Fruit fly (Drosophila melanogaster): Measurements from ENCODE around the gene tin.

tin gene

DNA sequence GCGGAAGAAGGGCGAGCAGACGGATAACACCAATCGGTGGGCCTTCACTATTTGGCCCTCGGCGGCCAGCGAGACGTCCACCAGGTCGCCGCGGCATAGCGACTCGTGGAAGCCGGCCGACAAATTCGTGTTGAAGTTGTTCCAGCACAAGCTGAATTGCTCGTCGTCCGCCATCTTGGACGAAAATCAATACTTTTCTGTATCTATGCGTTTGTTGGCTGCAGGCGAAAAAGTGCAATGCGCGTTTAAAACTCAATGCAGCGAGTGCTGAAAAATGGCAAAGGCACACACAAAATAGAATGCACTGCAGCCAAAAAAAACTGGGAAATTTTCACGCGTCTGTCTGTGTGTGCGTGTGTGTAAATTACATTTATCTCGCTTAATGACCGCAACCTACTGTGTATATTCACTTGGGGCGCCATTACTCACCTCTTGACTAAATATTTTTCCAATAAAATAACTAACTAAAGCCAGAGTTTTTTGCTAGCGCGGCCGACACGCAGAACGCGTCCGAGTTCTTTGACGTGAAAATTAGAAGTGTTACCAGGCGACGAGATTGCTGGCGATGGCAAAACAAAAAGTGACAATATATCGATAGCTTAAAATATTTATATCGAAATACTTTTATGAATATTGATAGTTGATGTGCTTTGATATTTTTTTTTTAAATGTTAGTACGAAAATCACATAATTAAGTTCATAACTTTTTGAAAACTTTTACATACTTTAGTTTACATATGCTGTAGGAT lies 1.7 kb upstream of the tin start (continued):
- TF ChIP-seq tna (GFP tag; IDR thresholded peaks at IDR 0.05; ENCODE audit: partially characterized antibody) = peak; percentile 26; the same call in 1 of the 2 replicates
- no peak for TF ChIP-seq Hey (tag; optimal IDR thresholded peaks at IDR 0.05)
- no peak for TF ChIP-seq pros (GFP tag; optimal IDR thresholded peaks at IDR 0.05)
- no peak for TF ChIP-seq maf-S (GFP tag; optimal IDR thresholded peaks at IDR 0.05)
- TF ChIP-seq CG33557 (GFP tag; optimal IDR thresholded peaks at IDR 0.05) = peak; percentile 39
- TF ChIP-seq HLH4C (GFP tag; IDR thresholded peaks at IDR 0.05; ENCODE audit: partially characterized antibody) = peak; percentile 64; the same call in 2 of the 3 replicates
- no peak for TF ChIP-seq Six4 (GFP tag; optimal IDR thresholded peaks at IDR 0.05)
- TF ChIP-seq sima (GFP tag; optimal IDR thresholded peaks at IDR 0.05) = no peak
- TF ChIP-seq ken (GFP tag; IDR thresholded peaks at IDR 0.05) = no peak
- no peak for TF ChIP-seq twi (tag; optimal IDR thresholded peaks at IDR 0.05)
- TF ChIP-seq Atf6 (GFP tag; IDR thresholded peaks at IDR 0.05) = no peak
- TF ChIP-seq Dll (GFP tag; IDR thresholded peaks at IDR 0.05; ENCODE audit: partially characterized antibody) = peak; percentile 91
- no peak for TF ChIP-seq CG11695 (GFP tag; IDR thresholded peaks at IDR 0.05)
- peak; percentile 79 for TF ChIP-seq CG6791 (GFP tag; IDR thresholded peaks at IDR 0.05; ENCODE audit: partially characterized antibody)
- peak in 1 of 3 experiments; percentile 11 for TF ChIP-seq Stat92E (GFP tag; optimal IDR thresholded peaks at IDR 0.05)
- TF ChIP-seq CG2129 (GFP tag; IDR thresholded peaks at IDR 0.05; ENCODE audit: partially characterized antibody) = peak; percentile 67
- peak; percentile 10 for TF ChIP-seq ac (GFP tag; optimal IDR thresholded peaks at IDR 0.05)
- TF ChIP-seq CG17359 (tag; optimal IDR thresholded peaks at IDR 0.05) = peak; percentile 1
- TF ChIP-seq CG31388 (GFP tag; optimal IDR thresholded peaks at IDR 0.05) = no peak
- TF ChIP-seq Eip74EF (GFP tag; optimal IDR thresholded peaks at IDR 0.05) = peak in 1 of 2 experiments; percentile 3
- peak; percentile 40 for TF ChIP-seq lilli (GFP tag; optimal IDR thresholded peaks at IDR 0.05)
- no peak for TF ChIP-seq kay (GFP tag; optimal IDR thresholded peaks at IDR 0.05)
- TF ChIP-seq CG15073 (GFP tag; optimal IDR thresholded peaks at IDR 0.05) = no peak
- peak; percentile 33 for TF ChIP-seq CG33213 (GFP tag; optimal IDR thresholded peaks at IDR 0.05)
- peak in 1 of 2 experiments; percentile 5 for TF ChIP-seq insv (GFP tag; optimal IDR thresholded peaks at IDR 0.05)
- no peak for TF ChIP-seq bcd (GFP tag; optimal IDR thresholded peaks at IDR 0.05)
- TF ChIP-seq corto (GFP tag; optimal IDR thresholded peaks at IDR 0.05) = no peak
- peak; percentile 78 for TF ChIP-seq Doc3 (GFP tag; IDR thresholded peaks at IDR 0.05; ENCODE audit: partially characterized antibody)
- TF ChIP-seq stwl (tag; optimal IDR thresholded peaks at IDR 0.05) = peak; percentile 50
- 0 out of 2 replicates have a peak, but pooled peaks have one; percentile 12 for TF ChIP-seq rib (GFP tag; IDR thresholded peaks at IDR 0.05)
- no peak for TF ChIP-seq ab (GFP tag; optimal IDR thresholded peaks at IDR 0.05)
- TF ChIP-seq CG7963 (GFP tag; IDR thresholded peaks at IDR 0.05; ENCODE audit: partially characterized antibody) = peak; percentile 59; the same call in 2 of the 3 replicates
- TF ChIP-seq CG12104 (GFP tag; optimal IDR thresholded peaks at IDR 0.05) = no peak
- TF ChIP-seq Dip2 (GFP tag; IDR thresholded peaks at IDR 0.05) = no peak
- no peak for TF ChIP-seq dysf (GFP tag; IDR thresholded peaks at IDR 0.05)
- TF ChIP-seq zen2 (GFP tag; IDR thresholded peaks at IDR 0.05; ENCODE audit: partially characterized antibody) = peak; percentile 36; the same call in 1 of the 3 replicates
- no peak for TF ChIP-seq CG11093 (GFP tag; IDR thresholded peaks at IDR 0.05)
- no peak for TF ChIP-seq ham (GFP tag; IDR thresholded peaks at IDR 0.05)
- peak; percentile 70 for TF ChIP-seq CG30020 (tag; optimal IDR thresholded peaks at IDR 0.05)
- peak; percentile 8 for TF ChIP-seq CG13624 (GFP tag; optimal IDR thresholded peaks at IDR 0.05)
- no peak for TF ChIP-seq CG10366 (GFP tag; IDR thresholded peaks at IDR 0.05)
- TF ChIP-seq CG4617 (GFP tag; optimal IDR thresholded peaks at IDR 0.05; ENCODE audit: borderline replicate concordance) = peak; percentile 67
- no peak for TF ChIP-seq CG17328 (GFP tag; IDR thresholded peaks at IDR 0.05)
- TF ChIP-seq gfzf (GFP tag; optimal IDR thresholded peaks at IDR 0.05) = peak; percentile 51
- TF ChIP-seq nom (GFP tag; optimal IDR thresholded peaks at IDR 0.05) = peak; percentile 30
- no peak for TF ChIP-seq pum (GFP tag; optimal IDR thresholded peaks at IDR 0.05)
- TF ChIP-seq CG11085 (GFP tag; IDR thresholded peaks at IDR 0.05) = no peak
- no peak for TF ChIP-seq crc (GFP tag; optimal IDR thresholded peaks at IDR 0.05)

All from whole organism, embryonic.